Worm (Caenorhabditis elegans) whole organism, young adult: ENCODE data around the gene K12B6.4.

ENCODE experiments used
- B0019.2 ChIP-seq: fragments of 200-800 bp; sonication (Bioruptor generic); conservative IDR thresholded peaks from 2 replicates; pipeline ENCODE4 v1.3.6; 2022; ENCODE audit warnings: missing genetic modification reagents, missing genetic modification characterization, missing compliant biosample characterization
- B0035.1 ChIP-seq: sonication (generic microtip); optimal IDR thresholded peaks from 2 replicates; lab custom pipeline; 2016; ENCODE audit warnings: missing genetic modification characterization, mild to moderate bottlenecking, missing compliant biosample characterization, missing genotype, missing genetic modification reagents
- C06A6.2 ChIP-seq: fragments of 200-800 bp; sonication (Bioruptor generic); conservative IDR thresholded peaks from 2 replicates; pipeline ENCODE4 v1.3.6; 2022; ENCODE audit warnings: missing genetic modification characterization, missing compliant biosample characterization
- D2030.7 ChIP-seq: fragments of 200-800 bp; sonication (Bioruptor generic); IDR thresholded peaks from 2 replicates; pipeline ENCODE4 v1.3.6; 2022; ENCODE audit warnings: missing genetic modification reagents, missing genetic modification characterization, missing compliant biosample characterization
- F33H1.4 ChIP-seq: fragments of 200-800 bp; sonication (Bioruptor generic); IDR thresholded peaks from 2 replicates; pipeline ENCODE4 v1.3.6; 2022; ENCODE audit warnings: missing genetic modification reagents, missing genetic modification characterization, missing compliant biosample characterization
- F39B2.1 ChIP-seq: fragments of 200-800 bp; sonication (Bioruptor generic); IDR thresholded peaks from 2 replicates; pipeline ENCODE4 v1.3.6; 2022; ENCODE audit warnings: missing genetic modification reagents, missing genetic modification characterization, missing compliant biosample characterization
- F49E8.2 ChIP-seq: sonication (generic microtip); optimal IDR thresholded peaks from 3 replicates; lab custom pipeline; 2017; ENCODE audit warnings: missing genetic modification characterization, mild to moderate bottlenecking, missing compliant biosample characterization, antibody characterized with exemption, moderate library complexity; ENCODE audit not compliant: insufficient read depth
- F55B11.4 ChIP-seq: sonication (generic microtip); optimal IDR thresholded peaks from 2 replicates; lab custom pipeline; 2016; ENCODE audit warnings: missing compliant biosample characterization, missing genetic modification characterization, borderline replicate concordance; ENCODE audit not compliant: insufficient read depth
- F57A8.1 ChIP-seq: fragments of 200-800 bp; sonication (Bioruptor generic); optimal IDR thresholded peaks from 2 replicates; lab custom pipeline; 2018; ENCODE audit warnings: mild to moderate bottlenecking, missing genetic modification characterization, moderate library complexity, missing compliant biosample characterization
- T26A5.8 ChIP-seq: sonication (generic microtip); optimal IDR thresholded peaks from 2 replicates; lab custom pipeline; 2016; ENCODE audit warnings: missing genetic modification characterization, missing compliant biosample characterization
- Y53F4B.3 ChIP-seq: fragments of 200-800 bp; sonication (Bioruptor generic); IDR thresholded peaks from 2 replicates; pipeline ENCODE4 v1.3.6; 2022; ENCODE audit warnings: missing genetic modification reagents, missing genetic modification characterization, missing compliant biosample characterization
- Y53G8AR.9 ChIP-seq: fragments of 200-800 bp; sonication (Bioruptor generic); conservative IDR thresholded peaks from 2 replicates; pipeline ENCODE4 v1.3.6; 2022; ENCODE audit warnings: missing genetic modification reagents, missing genetic modification characterization, missing compliant biosample characterization
- Y79H2A.3 ChIP-seq: fragments of 200-800 bp; sonication (Bioruptor generic); conservative IDR thresholded peaks from 2 replicates; pipeline ENCODE4 v1.3.6; 2022; ENCODE audit warnings: missing genetic modification reagents, missing genetic modification characterization, missing compliant biosample characterization
- akir-1 ChIP-seq: fragments of 200-800 bp; sonication (Bioruptor generic); optimal IDR thresholded peaks from 2 replicates; lab custom pipeline; 2018; ENCODE audit warnings: mild to moderate bottlenecking, missing genetic modification characterization, moderate library complexity, missing compliant biosample characterization
- ama-1 ChIP-seq, 3 experiments: fragments of 150-350 bp in 1 of 3; sonication (generic microtip) in 2 of 3; optimal IDR thresholded peaks; 2 replicates each; lab custom pipeline; 2014 to 2018; ENCODE audit warnings: missing biosample characterization in 2 of 3, missing genetic modification characterization in 2 of 3, missing genetic modification reagents in 2 of 3
- attf-5 ChIP-seq: fragments of 200-800 bp; sonication (Bioruptor generic); optimal IDR thresholded peaks from 2 replicates; lab custom pipeline; 2018; ENCODE audit warnings: mild to moderate bottlenecking, missing genetic modification characterization, missing compliant biosample characterization
- bed-1 ChIP-seq: fragments of 200-800 bp; sonication (Bioruptor generic); IDR thresholded peaks from 2 replicates; pipeline ENCODE4 v1.3.6; 2022; ENCODE audit warnings: missing genetic modification reagents, missing genetic modification characterization, missing compliant biosample characterization
- bed-2 ChIP-seq: fragments of 200-800 bp; sonication (Bioruptor generic); IDR thresholded peaks from 2 replicates; pipeline ENCODE4 v1.3.6; 2022; ENCODE audit warnings: missing genetic modification reagents, missing genetic modification characterization, missing compliant biosample characterization
- cebp-1 ChIP-seq, 2 experiments: fragments of 200-800 bp in 1 of 2; sonication (Bioruptor generic) in 1 of 2; sonication (generic microtip) in 1 of 2; IDR thresholded peaks in 1 of 2; optimal IDR thresholded peaks in 1 of 2; 2 replicates each; pipeline versions ENCODE4 v1.3.6 to Lab custom; 2017 to 2022; ENCODE audit warnings: missing compliant biosample characterization in 2 of 2, missing genetic modification characterization in 2 of 2, mild to moderate bottlenecking in 1 of 2, missing genetic modification reagents in 1 of 2, moderate library complexity in 1 of 2
- ceh-27 ChIP-seq: fragments of 200-800 bp; sonication (Bioruptor generic); optimal IDR thresholded peaks from 2 replicates; lab custom pipeline; 2018; ENCODE audit warnings: mild to moderate bottlenecking, missing genetic modification characterization, moderate library complexity, missing compliant biosample characterization
- ceh-40 ChIP-seq: fragments of 200-800 bp; sonication (Bioruptor generic); IDR thresholded peaks from 2 replicates; pipeline ENCODE4 v1.3.6; 2022; ENCODE audit warnings: missing genetic modification characterization, missing compliant biosample characterization
- ceh-91 ChIP-seq: fragments of 200-800 bp; sonication (Bioruptor generic); IDR thresholded peaks from 2 replicates; pipeline ENCODE4 v1.3.6; 2022; ENCODE audit warnings: missing genetic modification reagents, missing genetic modification characterization, missing compliant biosample characterization
- dpff-1 ChIP-seq: sonication (generic microtip); optimal IDR thresholded peaks from 2 replicates; lab custom pipeline; 2017; ENCODE audit warnings: mild to moderate bottlenecking, missing genetic modification characterization, missing compliant biosample characterization
- ekl-4 ChIP-seq: fragments of 200-800 bp; sonication (Bioruptor generic); IDR thresholded peaks from 2 replicates; pipeline ENCODE4 v1.3.6; 2022; ENCODE audit warnings: missing genetic modification reagents, missing genetic modification characterization, missing compliant biosample characterization
- ets-4 ChIP-seq: fragments of 200-800 bp; sonication (Bioruptor generic); optimal IDR thresholded peaks from 2 replicates; lab custom pipeline; 2018; ENCODE audit warnings: mild to moderate bottlenecking, missing genetic modification characterization, missing compliant biosample characterization
- hmg-1.2 ChIP-seq: fragments of 200-800 bp; sonication (Bioruptor generic); IDR thresholded peaks from 2 replicates; pipeline ENCODE4 v1.3.6; 2022; ENCODE audit warnings: missing genetic modification reagents, missing genetic modification characterization, missing compliant biosample characterization
- hrde-1 ChIP-seq: sonication (generic microtip); optimal IDR thresholded peaks from 2 replicates; lab custom pipeline; 2016; ENCODE audit warnings: missing genetic modification characterization, mild to moderate bottlenecking, missing compliant biosample characterization, moderate library complexity, missing genotype, missing genetic modification reagents, borderline replicate concordance
- let-607 ChIP-seq, 2 experiments: fragments of 200-800 bp in 1 of 2; sonication (Bioruptor generic) in 1 of 2; sonication (generic microtip) in 1 of 2; optimal IDR thresholded peaks; 2 replicates each; lab custom pipeline; 2016 to 2018; ENCODE audit warnings: mild to moderate bottlenecking in 2 of 2, missing compliant biosample characterization in 2 of 2, missing genetic modification characterization in 2 of 2, moderate library complexity in 2 of 2, missing genotype in 1 of 2
- lin-26 ChIP-seq: fragments of 200-800 bp; sonication (Bioruptor generic); IDR thresholded peaks from 2 replicates; pipeline ENCODE4 v1.3.6; 2022; ENCODE audit warnings: missing genetic modification reagents, missing genetic modification characterization, missing compliant biosample characterization
- lin-54 ChIP-seq: fragments of 200-800 bp; sonication (Bioruptor generic); optimal IDR thresholded peaks from 2 replicates; lab custom pipeline; 2018; ENCODE audit warnings: mild to moderate bottlenecking, missing genetic modification characterization, missing compliant biosample characterization
- lsy-27 ChIP-seq: sonication (generic microtip); optimal IDR thresholded peaks from 2 replicates; lab custom pipeline; 2017; ENCODE audit warnings: missing genetic modification characterization, mild to moderate bottlenecking, missing compliant biosample characterization, antibody characterized with exemption, missing genotype, borderline replicate concordance; ENCODE audit not compliant: insufficient read depth
- madf-8 ChIP-seq: fragments of 200-800 bp; sonication (Bioruptor generic); conservative IDR thresholded peaks from 2 replicates; pipeline ENCODE4 v1.3.6; 2022; ENCODE audit warnings: missing genetic modification reagents, missing genetic modification characterization, missing compliant biosample characterization
- mcd-1 ChIP-seq: fragments of 200-800 bp; sonication (Bioruptor generic); IDR thresholded peaks from 2 replicates; pipeline ENCODE4 v1.3.6; 2022; ENCODE audit warnings: missing genetic modification reagents, missing genetic modification characterization, missing compliant biosample characterization
- nfyb-1 ChIP-seq: fragments of 200-800 bp; sonication (Bioruptor generic); IDR thresholded peaks from 2 replicates; pipeline ENCODE4 v1.3.6; 2022; ENCODE audit warnings: missing genetic modification reagents, missing genetic modification characterization, missing compliant biosample characterization
- nhr-80 ChIP-seq: sonication (generic microtip); optimal IDR thresholded peaks from 2 replicates; lab custom pipeline; 2016; ENCODE audit warnings: missing genetic modification characterization, missing compliant biosample characterization
- pbrm-1 ChIP-seq: fragments of 200-800 bp; sonication (Bioruptor generic); IDR thresholded peaks from 2 replicates; pipeline ENCODE4 v1.3.6; 2022; ENCODE audit warnings: missing genetic modification reagents, missing genetic modification characterization, missing compliant biosample characterization
- rcor-1 ChIP-seq: fragments of 200-800 bp; sonication (Bioruptor generic); IDR thresholded peaks from 2 replicates; pipeline ENCODE4 v1.3.6; 2022; ENCODE audit warnings: missing genetic modification reagents, missing genetic modification characterization, missing compliant biosample characterization
- sea-2 ChIP-seq: fragments of 200-800 bp; sonication (Bioruptor generic); IDR thresholded peaks from 2 replicates; pipeline ENCODE4 v1.3.6; 2022; ENCODE audit warnings: missing genetic modification characterization, missing compliant biosample characterization
- snpc-1.1 ChIP-seq: sonication (generic microtip); optimal IDR thresholded peaks from 2 replicates; lab custom pipeline; 2017; ENCODE audit warnings: missing genetic modification characterization, mild to moderate bottlenecking, missing compliant biosample characterization, antibody characterized with exemption, moderate library complexity, missing genotype, missing genetic modification reagents; ENCODE audit not compliant: insufficient read depth
- tbp1 ChIP-seq: fragments of 200-800 bp; sonication (Bioruptor generic); optimal IDR thresholded peaks from 2 replicates; lab custom pipeline; 2018; ENCODE audit warnings: mild to moderate bottlenecking, missing genetic modification characterization, missing compliant biosample characterization
- zim-3 ChIP-seq: sonication (generic microtip); optimal IDR thresholded peaks from 2 replicates; lab custom pipeline; 2017; ENCODE audit warnings: mild to moderate bottlenecking, missing genetic modification characterization, moderate library complexity, missing compliant biosample characterization
- ztf-22 ChIP-seq: fragments of 200-800 bp; sonication (Bioruptor generic); optimal IDR thresholded peaks from 2 replicates; lab custom pipeline; 2018; ENCODE audit warnings: mild to moderate bottlenecking, missing genetic modification characterization, moderate library complexity, missing compliant biosample characterization
- ztf-26 ChIP-seq: sonication (generic microtip); optimal IDR thresholded peaks from 2 replicates; lab custom pipeline; 2017; ENCODE audit warnings: missing genetic modification characterization, missing compliant biosample characterization
- ztf-6 ChIP-seq: fragments of 200-800 bp; sonication (Bioruptor generic); IDR thresholded peaks from 2 replicates; pipeline ENCODE4 v1.3.6; 2022; ENCODE audit warnings: missing genetic modification reagents, missing genetic modification characterization, missing compliant biosample characterization

Gene K12B6.4

DNA sequence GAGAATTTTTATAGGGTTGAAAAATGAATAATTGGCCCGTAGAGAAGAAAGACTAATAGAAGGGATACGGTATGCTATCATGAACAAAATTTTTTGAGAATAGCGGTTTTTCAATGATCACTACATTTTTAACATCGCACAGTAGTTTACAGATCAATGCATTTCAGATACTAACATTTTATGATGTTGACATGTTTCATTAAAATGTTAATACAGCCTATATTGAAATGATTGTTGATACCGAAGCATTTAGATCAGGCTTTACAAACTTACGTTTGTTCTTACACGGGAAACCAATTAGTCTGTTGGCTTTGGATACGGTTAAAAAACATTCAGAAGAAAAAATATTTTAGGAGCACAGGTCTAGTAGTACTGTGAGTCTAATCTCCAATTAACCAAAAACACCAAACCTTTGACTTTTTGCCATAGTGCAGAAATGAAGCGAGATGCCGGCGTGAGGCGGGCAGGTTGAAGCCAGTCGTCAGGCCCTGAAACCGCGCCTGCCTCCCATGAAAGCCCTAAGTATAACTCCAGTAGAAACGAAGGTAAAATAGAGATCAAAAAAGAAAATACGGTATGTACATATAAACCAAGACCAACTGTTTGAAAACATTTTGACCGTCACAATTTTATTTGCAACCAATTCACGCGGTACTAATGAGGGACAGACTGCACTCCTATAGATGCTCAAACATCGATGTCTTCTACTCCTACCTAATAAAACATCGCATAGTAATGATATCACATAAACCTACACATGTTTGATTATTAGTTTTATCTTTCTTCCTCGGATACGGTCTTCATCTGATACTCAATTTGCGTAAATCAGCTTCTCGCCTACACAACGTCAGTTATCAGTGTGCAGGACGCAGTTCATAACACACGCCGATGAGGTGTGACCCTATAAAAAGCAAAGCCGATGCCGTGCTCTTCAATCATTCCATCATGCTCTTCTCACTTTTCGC is 2.7 kb downstream of the K12B6.4 start, which contains the start of gene fil-2 (continued):
- TF ChIP-seq ceh-27 (GFP tag; lab: Kevin White, UChicago): no peak
- TF ChIP-seq nhr-80 (tag; lab: Kevin White, UChicago): peak; percentile 83
- 0 out of 2 replicates have a peak, but pooled peaks have one; percentile 65 for TF ChIP-seq ekl-4 (GFP tag; lab: Robert Waterston, UW)
- peak; percentile 11 for TF ChIP-seq lin-54
- no peak for TF ChIP-seq madf-8 (GFP tag; lab: Robert Waterston, UW)
- peak; percentile 37; the same call in 1 of the 2 replicates for TF ChIP-seq sea-2 (GFP tag; lab: Robert Waterston, UW)
- TF ChIP-seq F49E8.2: no peak
- no peak for TF ChIP-seq attf-5 (GFP tag; lab: Kevin White, UChicago)
- peak; percentile 17 for TF ChIP-seq T26A5.8
- no peak for TF ChIP-seq ceh-40 (GFP tag; lab: Robert Waterston, UW)
- TF ChIP-seq akir-1 (GFP tag; lab: Kevin White, UChicago): no peak
- TF ChIP-seq ama-1 (optimal IDR thresholded peaks at IDR 0.05; lab: Kevin White, UChicago): no peak
- TF ChIP-seq ama-1 (GFP tag; optimal IDR thresholded peaks at IDR 0.05; lab: Kevin White, UChicago): no peak
- 0 out of 2 replicates have a peak, but pooled peaks have one; percentile 16 for TF ChIP-seq F39B2.1 (GFP tag; lab: Robert Waterston, UW)
- no peak for TF ChIP-seq cebp-1 (GFP tag; IDR thresholded peaks at IDR 0.05; lab: Robert Waterston, UW)
- peak; percentile 71 for TF ChIP-seq cebp-1 (tag; optimal IDR thresholded peaks at IDR 0.05; lab: Kevin White, UChicago)
- TF ChIP-seq F57A8.1 (GFP tag; lab: Kevin White, UChicago): no peak
- no peak for TF ChIP-seq D2030.7 (GFP tag; lab: Robert Waterston, UW)
- no peak for TF ChIP-seq ztf-6
- TF ChIP-seq let-607 (tag; optimal IDR thresholded peaks at IDR 0.05; lab: Kevin White, UChicago): peak in 1 of 2 experiments; percentile 4
- TF ChIP-seq zim-3 (tag; lab: Kevin White, UChicago): peak; percentile 31
- TF ChIP-seq B0019.2: no peak
- TF ChIP-seq Y53G8AR.9 (GFP tag; lab: Robert Waterston, UW): peak; percentile 95
- TF ChIP-seq bed-1 (GFP tag; lab: Robert Waterston, UW): no peak
- TF ChIP-seq lsy-27: no peak
- TF ChIP-seq F33H1.4 (GFP tag; lab: Robert Waterston, UW): no peak
- no peak for TF ChIP-seq Y79H2A.3 (GFP tag; lab: Robert Waterston, UW)
- TF ChIP-seq ceh-91 (GFP tag; lab: Robert Waterston, UW): no peak
- TF ChIP-seq mcd-1 (GFP tag; lab: Robert Waterston, UW): no peak; the same call in 1 of the 2 replicates
- no peak for TF ChIP-seq snpc-1.1 (tag; lab: Kevin White, UChicago)
- TF ChIP-seq rcor-1 (GFP tag; lab: Robert Waterston, UW): peak; percentile 34; the same call in 1 of the 2 replicates
- TF ChIP-seq tbp1 (GFP tag; lab: Kevin White, UChicago): peak; percentile 54
- no peak; the same call in 1 of the 2 replicates for TF ChIP-seq C06A6.2
- TF ChIP-seq dpff-1 (tag; lab: Kevin White, UChicago): peak; percentile 57
- TF ChIP-seq ztf-26: peak; percentile 23
- 0 out of 2 replicates have a peak, but pooled peaks have one; percentile 21 for TF ChIP-seq hmg-1.2 (GFP tag; lab: Robert Waterston, UW)
- TF ChIP-seq nfyb-1: peak; percentile 79
- no peak for TF ChIP-seq F55B11.4
- no peak for TF ChIP-seq lin-26 (GFP tag; lab: Robert Waterston, UW)
- no peak for TF ChIP-seq hrde-1 (tag; lab: Kevin White, UChicago)
- TF ChIP-seq B0035.1 (tag; lab: Kevin White, UChicago): no peak
- TF ChIP-seq pbrm-1 (GFP tag; lab: Robert Waterston, UW): no peak; the same call in 1 of the 2 replicates
- TF ChIP-seq ztf-22 (GFP tag; lab: Kevin White, UChicago): no peak
- TF ChIP-seq bed-2 (GFP tag; lab: Robert Waterston, UW): no peak
- TF ChIP-seq Y53F4B.3: no peak
- TF ChIP-seq ets-4 (GFP tag; lab: Kevin White, UChicago): no peak
